Fruit fly (Drosophila melanogaster) whole organism, prepupa: ENCODE data around the gene CG10588.

Experiments used
- Blimp-1 ChIP-seq: fragments of 200-800 bp; sonication (Bioruptor generic); optimal IDR thresholded peaks from 3 replicates; lab custom pipeline; 2017; ENCODE audit warnings: missing biosample characterization, missing genetic modification characterization, mild to moderate bottlenecking, moderate library complexity, missing genetic modification reagents
- CG1621 ChIP-seq: fragments of 200-800 bp; sonication (Bioruptor generic); optimal IDR thresholded peaks from 3 replicates; lab custom pipeline; 2018; ENCODE audit warnings: missing biosample characterization, mild to moderate bottlenecking, missing genetic modification characterization
- CG31627 ChIP-seq: fragments of 200-800 bp; sonication (Bioruptor generic); optimal IDR thresholded peaks from 3 replicates; lab custom pipeline; 2016; ENCODE audit warnings: missing biosample characterization, missing genetic modification characterization
- CG6854 ChIP-seq: fragments of 200-800 bp; sonication (Bioruptor generic); optimal IDR thresholded peaks from 2 replicates; lab custom pipeline; 2017; ENCODE audit warnings: missing biosample characterization, mild to moderate bottlenecking, missing genetic modification characterization
- OdsH ChIP-seq: fragments of 200-800 bp; sonication (Bioruptor generic); optimal IDR thresholded peaks from 3 replicates; lab custom pipeline; 2016; ENCODE audit warnings: missing biosample characterization, missing genetic modification characterization
- Sox102F ChIP-seq: fragments of 200-800 bp; sonication (Bioruptor generic); optimal IDR thresholded peaks from 2 replicates; lab custom pipeline; 2016; ENCODE audit warnings: missing biosample characterization, mild to moderate bottlenecking, missing genetic modification characterization
- Sox15 ChIP-seq: fragments of 200-800 bp; sonication (Bioruptor generic); optimal IDR thresholded peaks from 3 replicates; lab custom pipeline; 2016; ENCODE audit warnings: missing biosample characterization, missing genetic modification characterization
- fd85E ChIP-seq: fragments of 200-800 bp; sonication (Bioruptor generic); optimal IDR thresholded peaks from 3 replicates; lab custom pipeline; 2016; ENCODE audit warnings: missing biosample characterization, missing genetic modification characterization
- pdm3 ChIP-seq: fragments of 200-800 bp; sonication (Bioruptor generic); optimal IDR thresholded peaks from 3 replicates; lab custom pipeline; 2016; ENCODE audit warnings: missing biosample characterization, missing genetic modification characterization
- spab ChIP-seq: fragments of 200-800 bp; sonication (Bioruptor generic); optimal IDR thresholded peaks from 2 replicates; lab custom pipeline; 2017; ENCODE audit warnings: missing biosample characterization, mild to moderate bottlenecking, missing genetic modification characterization, missing genetic modification reagents

DNA sequence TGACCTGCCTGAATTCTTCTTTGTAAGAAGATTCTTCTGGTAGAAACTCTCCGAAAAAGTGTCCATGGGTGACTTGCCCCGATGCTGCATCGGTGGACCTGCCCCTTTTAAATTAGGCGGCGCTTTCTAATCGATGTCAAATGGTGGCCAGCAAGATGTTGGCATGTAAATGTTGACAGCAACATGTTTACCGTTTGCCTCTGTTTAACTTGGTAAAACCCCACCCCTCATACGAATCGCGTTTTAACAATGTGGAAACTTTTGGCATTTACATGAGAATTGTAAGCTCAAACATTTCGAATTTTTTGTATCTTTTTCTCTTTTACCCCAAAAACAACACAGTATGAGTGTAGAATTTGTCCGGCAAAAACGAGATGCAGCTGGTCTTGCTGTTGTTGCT is 19.6 kb downstream of the CG10588 start:
- no peak for TF ChIP-seq pdm3 (GFP tag; lab: Kevin White, UChicago)
- no peak for TF ChIP-seq Blimp-1 (GFP tag; lab: Kevin White, UChicago)
- no peak for TF ChIP-seq spab (GFP tag; lab: Kevin White, UChicago)
- TF ChIP-seq CG31627 (GFP tag; lab: Kevin White, UChicago): no peak
- no peak for TF ChIP-seq Sox15
- TF ChIP-seq Sox102F (GFP tag; lab: Kevin White, UChicago): no peak
- TF ChIP-seq fd85E (GFP tag; lab: Kevin White, UChicago): no peak
- no peak for TF ChIP-seq OdsH (GFP tag; lab: Kevin White, UChicago)
- TF ChIP-seq CG6854 (GFP tag; lab: Kevin White, UChicago): no peak
- TF ChIP-seq CG1621 (tag; lab: Kevin White, UChicago): no peak
